Worm (Caenorhabditis elegans) whole organism, L2 larva: ENCODE data around the gene rpl-23.

ENCODE experiments used
- ama-1 ChIP-seq: fragments of 150-350 bp; optimal IDR thresholded peaks from 2 replicates; lab custom pipeline; 2018; ENCODE audit warnings: inconsistent platforms
- blmp-1 ChIP-seq: sonication (generic microtip); optimal IDR thresholded peaks from 2 replicates; lab custom pipeline; 2017; ENCODE audit warnings: missing genetic modification characterization, mild to moderate bottlenecking, missing compliant biosample characterization, antibody characterized with exemption, moderate library complexity; ENCODE audit not compliant: insufficient read depth
- ceh-82 ChIP-seq: fragments of 150-350 bp; optimal IDR thresholded peaks from 2 replicates; lab custom pipeline; 2014; ENCODE audit warnings: missing biosample characterization, missing genetic modification characterization
- lin-13 ChIP-seq: fragments of 150-350 bp; optimal IDR thresholded peaks from 2 replicates; lab custom pipeline; 2014; ENCODE audit warnings: missing biosample characterization, missing genetic modification reagents, missing genetic modification characterization
- nhr-237 ChIP-seq: fragments of 150-350 bp; optimal IDR thresholded peaks from 2 replicates; lab custom pipeline; 2014; ENCODE audit warnings: missing biosample characterization, missing genetic modification characterization
- nhr-77 ChIP-seq: fragments of 150-350 bp; optimal IDR thresholded peaks from 2 replicates; lab custom pipeline; 2014; ENCODE audit warnings: missing biosample characterization, missing genetic modification characterization
- unc-39 ChIP-seq: fragments of 150-350 bp; optimal IDR thresholded peaks from 2 replicates; lab custom pipeline; 2014; ENCODE audit warnings: missing biosample characterization, missing genetic modification characterization

- TF ChIP-seq ama-1, result no peak
- no peak for TF ChIP-seq lin-13
- TF ChIP-seq unc-39, result no peak
- TF ChIP-seq ceh-82 (tag; lab: Kevin White, UChicago), result no peak
- TF ChIP-seq blmp-1 (tag; lab: Kevin White, UChicago), result no peak
- TF ChIP-seq nhr-77, result no peak
- TF ChIP-seq nhr-237 (tag; lab: Kevin White, UChicago), result no peak
These were observed 13.2 kb downstream of the rpl-23 start, which contains the start of the genes abi-1 and arle-14 for ce11 chrIII:5692690-5693089.
